Fruit fly (Drosophila melanogaster) whole organism, embryonic: Measurements from ENCODE around the gene peng.

Experiments used
- Asciz ChIP-seq: fragments of 200-800 bp; sonication (Bioruptor generic); optimal IDR thresholded peaks from 2 replicates; lab custom pipeline; 2017; ENCODE audit warnings: missing biosample characterization, mild to moderate bottlenecking, missing genetic modification characterization, missing genetic modification reagents
- Atf-2 ChIP-seq: fragments of 200-800 bp; sonication (Bioruptor generic); optimal IDR thresholded peaks from 2 replicates; lab custom pipeline; 2016; ENCODE audit warnings: missing biosample characterization, missing genetic modification characterization
- CG10274 ChIP-seq: fragments of 200-800 bp; sonication (Bioruptor generic); optimal IDR thresholded peaks from 3 replicates; lab custom pipeline; 2017; ENCODE audit warnings: missing biosample characterization, mild to moderate bottlenecking, missing genetic modification characterization
- CG11456 ChIP-seq: fragments of 200-800 bp; sonication (Bioruptor generic); IDR thresholded peaks from 3 replicates; pipeline ENCODE4 v1.3.6; 2022; ENCODE audit warnings: missing biosample characterization, missing genetic modification characterization
- CG11723 ChIP-seq: fragments of 200-800 bp; sonication (Bioruptor generic); optimal IDR thresholded peaks from 2 replicates; lab custom pipeline; 2017; ENCODE audit warnings: missing biosample characterization, mild to moderate bottlenecking, missing genetic modification characterization
- CG12155 ChIP-seq: fragments of 200-800 bp; sonication (Bioruptor generic); optimal IDR thresholded peaks from 3 replicates; lab custom pipeline; 2016; ENCODE audit warnings: missing biosample characterization, missing genetic modification characterization
- CG13123 ChIP-seq: fragments of 200-800 bp; sonication (Bioruptor generic); optimal IDR thresholded peaks from 2 replicates; lab custom pipeline; 2016; ENCODE audit warnings: missing biosample characterization, missing genetic modification characterization
- CG15479 ChIP-seq: fragments of 200-800 bp; sonication (Bioruptor generic); optimal IDR thresholded peaks from 3 replicates; lab custom pipeline; 2019; ENCODE audit warnings: missing biosample characterization, mild to moderate bottlenecking, missing genetic modification characterization, moderate library complexity
- CG17361 ChIP-seq: fragments of 200-800 bp; sonication (Bioruptor generic); IDR thresholded peaks from 3 replicates; pipeline ENCODE4 v1.3.6; 2022; ENCODE audit warnings: missing biosample characterization, missing genetic modification characterization
- CG17912 ChIP-seq: fragments of 200-800 bp; sonication (Bioruptor generic); optimal IDR thresholded peaks from 2 replicates; lab custom pipeline; 2018; ENCODE audit warnings: missing biosample characterization, mild to moderate bottlenecking, missing genetic modification characterization
- CG18476 ChIP-seq: fragments of 200-800 bp; sonication (Bioruptor generic); optimal IDR thresholded peaks from 2 replicates; lab custom pipeline; 2016; ENCODE audit warnings: missing biosample characterization, mild to moderate bottlenecking, missing genetic modification characterization
- CG32532 ChIP-seq: fragments of 200-800 bp; sonication (Bioruptor generic); IDR thresholded peaks from 2 replicates; pipeline ENCODE4 v1.3.6; 2022; ENCODE audit warnings: missing biosample characterization, missing genetic modification characterization
- CG3281 ChIP-seq: fragments of 200-800 bp; sonication (Bioruptor generic); optimal IDR thresholded peaks from 3 replicates; lab custom pipeline; 2017; ENCODE audit warnings: missing biosample characterization, mild to moderate bottlenecking, missing genetic modification characterization
- CG33557 ChIP-seq: fragments of 200-800 bp; sonication (Bioruptor generic); optimal IDR thresholded peaks from 2 replicates; lab custom pipeline; 2019; ENCODE audit warnings: missing biosample characterization, mild to moderate bottlenecking, missing genetic modification characterization, moderate library complexity
- CG4617 ChIP-seq: fragments of 200-800 bp; sonication (Bioruptor generic); optimal IDR thresholded peaks from 3 replicates; lab custom pipeline; 2016; ENCODE audit warnings: missing biosample characterization, missing genetic modification characterization, borderline replicate concordance
- CG6654 ChIP-seq: fragments of 200-800 bp; sonication (Bioruptor generic); optimal IDR thresholded peaks from 2 replicates; lab custom pipeline; 2017; ENCODE audit warnings: missing biosample characterization, mild to moderate bottlenecking, missing genetic modification characterization
- CG6689 ChIP-seq: fragments of 200-800 bp; sonication (Bioruptor generic); IDR thresholded peaks from 2 replicates; pipeline ENCODE4 v1.3.6; 2022; ENCODE audit warnings: missing biosample characterization, missing genetic modification characterization
- CG6791 ChIP-seq: fragments of 200-800 bp; sonication (Bioruptor generic); IDR thresholded peaks from 3 replicates; pipeline ENCODE4 v1.3.6; 2022; ENCODE audit warnings: missing biosample characterization, missing genetic modification characterization; ENCODE audit not compliant: partially characterized antibody
- CG7357 ChIP-seq: fragments of 200-800 bp; sonication (Bioruptor generic); IDR thresholded peaks from 3 replicates; pipeline ENCODE4 v1.3.6; 2022; ENCODE audit warnings: missing biosample characterization, missing genetic modification characterization
- CG8290 ChIP-seq, 3 experiments: fragments of 200-800 bp; sonication (Bioruptor generic); optimal IDR thresholded peaks; 2 replicates each; lab custom pipeline; 2016 to 2019; ENCODE audit warnings: missing biosample characterization in 3 of 3, missing genetic modification characterization in 3 of 3, mild to moderate bottlenecking in 2 of 3, moderate library complexity in 1 of 3
- CG8478 ChIP-seq: fragments of >200 bp; optimal IDR thresholded peaks from 2 replicates; lab custom pipeline; 2018
- CG8924 ChIP-seq: fragments of 200-800 bp; optimal IDR thresholded peaks from 3 replicates; lab custom pipeline; 2019; ENCODE audit warnings: missing biosample characterization, mild to moderate bottlenecking, missing genetic modification characterization, moderate library complexity
- CG9932 ChIP-seq: fragments of 200-800 bp; sonication (Bioruptor generic); IDR thresholded peaks from 2 replicates; pipeline ENCODE4 v1.3.6; 2022; ENCODE audit warnings: missing biosample characterization, missing genetic modification characterization
- CTCF ChIP-seq: fragments of 200-800 bp; sonication (Bioruptor generic); optimal IDR thresholded peaks from 2 replicates; lab custom pipeline; 2017; ENCODE audit warnings: missing biosample characterization, mild to moderate bottlenecking, missing genetic modification characterization, moderate library complexity
- Dbx ChIP-seq: fragments of 200-800 bp; sonication (Bioruptor generic); IDR thresholded peaks from 3 replicates; pipeline ENCODE4 v1.3.6; 2022; ENCODE audit warnings: missing biosample characterization, missing genetic modification characterization
- Doc2 ChIP-seq: fragments of 200-800 bp; sonication (Bioruptor generic); IDR thresholded peaks from 2 replicates; pipeline ENCODE4 v1.3.6; 2022; ENCODE audit warnings: missing biosample characterization, missing genetic modification characterization
- Elba2 ChIP-seq: fragments of 200-800 bp; sonication (Bioruptor generic); optimal IDR thresholded peaks from 3 replicates; lab custom pipeline; 2016; ENCODE audit warnings: missing biosample characterization, missing genetic modification characterization
- HmgZ ChIP-seq: fragments of 200-800 bp; sonication (Bioruptor generic); optimal IDR thresholded peaks from 2 replicates; lab custom pipeline; 2018; ENCODE audit warnings: missing biosample characterization, mild to moderate bottlenecking, missing genetic modification characterization
- Hmx ChIP-seq: fragments of 200-800 bp; sonication (Bioruptor generic); optimal IDR thresholded peaks from 2 replicates; lab custom pipeline; 2016; ENCODE audit warnings: missing biosample characterization, missing genetic modification characterization
- Hr3 ChIP-seq: fragments of 200-800 bp; sonication (Bioruptor generic); optimal IDR thresholded peaks from 3 replicates; lab custom pipeline; 2016; ENCODE audit warnings: missing biosample characterization, missing genetic modification characterization
- Nf-YB ChIP-seq: fragments of 200-800 bp; sonication (Bioruptor generic); optimal IDR thresholded peaks from 3 replicates; lab custom pipeline; 2019; ENCODE audit warnings: missing biosample characterization, mild to moderate bottlenecking, missing genetic modification characterization, moderate library complexity
- Oli ChIP-seq: fragments of 200-800 bp; sonication (Bioruptor generic); optimal IDR thresholded peaks from 2 replicates; lab custom pipeline; 2018; ENCODE audit warnings: missing biosample characterization, mild to moderate bottlenecking, missing genetic modification characterization, moderate library complexity
- Ravus ChIP-seq: fragments of 200-800 bp; sonication (Bioruptor generic); IDR thresholded peaks from 2 replicates; pipeline ENCODE4 v1.3.6; 2022; ENCODE audit warnings: missing biosample characterization, missing genetic modification characterization
- Rfx ChIP-seq: fragments of 200-800 bp; sonication (Bioruptor generic); IDR thresholded peaks from 2 replicates; pipeline ENCODE4 v1.3.6; 2022; ENCODE audit warnings: missing biosample characterization, missing genetic modification characterization
- Scr ChIP-seq: fragments of 200-800 bp; sonication (Bioruptor generic); IDR thresholded peaks from 2 replicates; pipeline ENCODE4 v1.3.6; 2022; ENCODE audit warnings: missing biosample characterization, missing genetic modification characterization; ENCODE audit not compliant: partially characterized antibody
- Xbp1 ChIP-seq: fragments of 200-800 bp; sonication (Bioruptor generic); optimal IDR thresholded peaks from 3 replicates; lab custom pipeline; 2016; ENCODE audit warnings: missing biosample characterization, mild to moderate bottlenecking, missing genetic modification characterization
- az2 ChIP-seq: fragments of 200-800 bp; sonication (Bioruptor generic); optimal IDR thresholded peaks from 3 replicates; lab custom pipeline; 2016; ENCODE audit warnings: missing biosample characterization, missing genetic modification characterization
- corto ChIP-seq: fragments of 200-800 bp; sonication (Bioruptor generic); optimal IDR thresholded peaks from 2 replicates; lab custom pipeline; 2016; ENCODE audit warnings: missing biosample characterization, mild to moderate bottlenecking, missing genetic modification characterization, moderate library complexity
- dysf ChIP-seq: fragments of 200-800 bp; sonication (Bioruptor generic); IDR thresholded peaks from 3 replicates; pipeline ENCODE4 v1.3.6; 2022; ENCODE audit warnings: missing biosample characterization, missing genetic modification characterization
- fd96Cb ChIP-seq: fragments of 200-800 bp; sonication (Bioruptor generic); optimal IDR thresholded peaks from 2 replicates; lab custom pipeline; 2018; ENCODE audit warnings: missing biosample characterization, mild to moderate bottlenecking, missing genetic modification characterization, moderate library complexity
- grn ChIP-seq: fragments of 200-800 bp; sonication (Bioruptor generic); optimal IDR thresholded peaks from 3 replicates; lab custom pipeline; 2017; ENCODE audit warnings: missing biosample characterization, missing genetic modification characterization
- her ChIP-seq: fragments of 200-800 bp; sonication (Bioruptor generic); optimal IDR thresholded peaks from 2 replicates; lab custom pipeline; 2016; ENCODE audit warnings: missing biosample characterization, missing genetic modification characterization
- kni ChIP-seq: fragments of 200-800 bp; sonication (Bioruptor generic); optimal IDR thresholded peaks from 3 replicates; lab custom pipeline; 2017; ENCODE audit warnings: mild to moderate bottlenecking, missing biosample characterization, missing genetic modification reagents, missing genetic modification characterization
- lmd ChIP-seq: fragments of 200-800 bp; sonication (Bioruptor generic); IDR thresholded peaks from 2 replicates; pipeline ENCODE4 v1.3.6; 2022; ENCODE audit warnings: missing biosample characterization, missing genetic modification characterization
- nmo ChIP-seq: fragments of 200-800 bp; sonication (Bioruptor generic); optimal IDR thresholded peaks from 2 replicates; lab custom pipeline; 2018; ENCODE audit warnings: missing biosample characterization, mild to moderate bottlenecking, missing genetic modification characterization, moderate library complexity
- phol ChIP-seq: fragments of 200-800 bp; sonication (Bioruptor generic); optimal IDR thresholded peaks from 3 replicates; lab custom pipeline; 2018; ENCODE audit warnings: missing biosample characterization, mild to moderate bottlenecking, missing genetic modification characterization, moderate library complexity
- sisA ChIP-seq: fragments of 200-800 bp; sonication (Bioruptor generic); IDR thresholded peaks from 2 replicates; pipeline ENCODE4 v1.3.6; 2022; ENCODE audit warnings: missing biosample characterization, missing genetic modification characterization
- slou ChIP-seq: fragments of 200-800 bp; sonication (Bioruptor generic); optimal IDR thresholded peaks from 3 replicates; lab custom pipeline; 2016; ENCODE audit warnings: missing biosample characterization, missing genetic modification characterization
- sr ChIP-seq: fragments of 200-800 bp; sonication (Bioruptor generic); IDR thresholded peaks from 3 replicates; pipeline ENCODE4 v1.3.6; 2022; ENCODE audit warnings: missing biosample characterization, missing genetic modification characterization
- sug ChIP-seq: fragments of 200-800 bp; optimal IDR thresholded peaks from 2 replicates; lab custom pipeline; 2019; ENCODE audit warnings: missing biosample characterization, mild to moderate bottlenecking, missing genetic modification characterization, moderate library complexity
- trh ChIP-seq: fragments of 200-800 bp; sonication (Bioruptor generic); optimal IDR thresholded peaks from 2 replicates; lab custom pipeline; 2016; ENCODE audit warnings: missing biosample characterization, missing genetic modification characterization
- usp ChIP-seq: fragments of >200 bp; optimal IDR thresholded peaks from 2 replicates; lab custom pipeline; 2017; ENCODE audit warnings: missing biosample characterization, missing genetic modification characterization

Gene peng

DNA sequence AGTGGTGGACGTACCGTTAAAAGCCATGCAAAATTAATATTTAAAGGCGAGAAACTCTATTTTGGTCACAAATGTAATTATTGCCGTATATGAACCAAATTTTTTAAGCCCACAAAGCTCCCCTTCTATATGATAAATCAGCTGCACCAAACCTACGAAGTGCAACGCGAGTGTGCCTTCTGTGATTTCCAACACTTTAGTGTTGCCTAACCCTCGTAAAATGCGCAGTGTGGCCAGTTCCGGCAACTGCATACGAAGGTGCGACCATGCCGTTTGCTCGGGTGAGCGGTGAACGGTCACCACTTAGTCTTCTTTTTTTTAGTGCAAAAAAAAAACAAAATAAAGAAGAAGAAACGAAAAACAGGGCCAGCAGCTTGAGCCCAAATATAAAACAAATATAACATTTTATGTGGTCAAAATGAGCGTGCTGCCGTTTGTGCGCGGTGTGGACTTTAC, 10.1 kb downstream of the peng start, which contains the start of the genes tty and fliI (continued):
- TF ChIP-seq Elba2 (GFP tag; lab: Kevin White, UChicago) (no peak), sr (peak; percentile 52; the same call in 1 of the 3 replicates), CG8478 (no peak), Xbp1 (GFP tag; lab: Kevin White, UChicago) (peak; percentile 85), Doc2 (GFP tag; lab: Robert Waterston, UW) (peak; percentile 67), CG33557 (GFP tag; lab: Kevin White, UChicago) (no peak), CG18476 (GFP tag; lab: Kevin White, UChicago) (peak; percentile 68), fd96Cb (peak; percentile 71), usp (GFP tag; lab: Kevin White, UChicago) (no peak), CG12155 (GFP tag; lab: Kevin White, UChicago) (peak; percentile 78), CG10274 (peak; percentile 26), CG15479 (GFP tag; lab: Kevin White, UChicago) (no peak), CG9932 (peak; percentile 91), CG7357 (peak; percentile 75), Scr (GFP tag; lab: Robert Waterston, UW) (no peak), CG4617 (GFP tag; lab: Kevin White, UChicago) (peak; percentile 63), CG13123 (GFP tag; lab: Kevin White, UChicago) (peak; percentile 60), grn (GFP tag; lab: Kevin White, UChicago) (no peak), CG6791 (GFP tag; lab: Robert Waterston, UW) (0 out of 3 replicates have a peak, but pooled peaks have one; percentile 41), nmo (GFP tag; lab: Kevin White, UChicago) (peak; percentile 87), sisA (peak; percentile 92), HmgZ (peak; percentile 81), Nf-YB (GFP tag; lab: Kevin White, UChicago) (peak; percentile 37), CG11723 (peak; percentile 28), sug (tag; lab: Kevin White, UChicago) (peak; percentile 55), slou (GFP tag; lab: Kevin White, UChicago) (peak; percentile 35), CG6654 (GFP tag; lab: Kevin White, UChicago) (peak; percentile 36), CG17361 (GFP tag; lab: Robert Waterston, UW) (peak; percentile 80), Asciz (GFP tag; lab: Kevin White, UChicago) (no peak), Oli (tag; lab: Kevin White, UChicago) (peak; percentile 69), lmd (GFP tag; lab: Robert Waterston, UW) (peak; percentile 90), Rfx (GFP tag; lab: Robert Waterston, UW) (peak; percentile 94), CG32532 (GFP tag; lab: Robert Waterston, UW) (peak; percentile 92), CG11456 (GFP tag; lab: Robert Waterston, UW) (peak; percentile 92), CG8290 (GFP tag; optimal IDR thresholded peaks at IDR 0.05; lab: Kevin White, UChicago) (peak; percentile 78), CG8290 (tag; optimal IDR thresholded peaks at IDR 0.05; lab: Kevin White, UChicago) (peak; percentile 7 to 86), Ravus (GFP tag; lab: Robert Waterston, UW) (peak; percentile 63), CG8924 (tag; lab: Kevin White, UChicago) (peak; percentile 57), CG17912 (GFP tag; lab: Kevin White, UChicago) (peak; percentile 41), phol (tag; lab: Kevin White, UChicago) (peak; percentile 78), kni (no peak), corto (no peak), Hmx (GFP tag; lab: Kevin White, UChicago) (no peak), CG3281 (peak; percentile 74), her (peak; percentile 75), az2 (GFP tag; lab: Kevin White, UChicago) (peak; percentile 80), CTCF (GFP tag; lab: Kevin White, UChicago) (peak; percentile 35), Dbx (peak; percentile 85), Atf-2 (peak; percentile 67), Hr3 (peak; percentile 77), dysf (peak; percentile 91), CG6689 (GFP tag; lab: Robert Waterston, UW) (peak; percentile 90), trh (GFP tag; lab: Kevin White, UChicago) (peak; percentile 10)
